Worm (Caenorhabditis elegans): Measurements from ENCODE around the gene drl-1.

drl-1 gene

DNA sequence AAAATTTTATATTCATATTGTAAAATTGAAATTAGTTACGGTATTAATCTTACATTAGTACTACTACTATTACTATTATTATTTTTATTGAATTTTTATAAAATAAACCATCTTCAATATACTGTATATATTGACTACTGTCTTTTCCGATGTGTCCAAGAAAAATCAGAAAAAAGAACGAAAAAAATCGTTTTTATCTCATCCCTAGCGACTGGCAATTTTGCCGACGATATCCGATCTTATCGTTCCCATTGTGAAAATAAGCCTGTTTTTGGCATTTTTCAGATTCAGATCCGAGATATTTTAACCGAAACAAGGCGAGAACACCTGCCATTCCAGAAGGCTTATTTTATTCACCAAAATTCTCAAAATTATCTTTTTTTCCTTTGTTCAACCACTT lies 5.7 kb downstream of the drl-1 start, which contains the start of gene F18F11.4:
F18F11.4 (plus strand) TSS at position 301 of the 400 bp plus-strand sequence.
- TF ChIP-seq hmg-20 (GFP tag; IDR thresholded peaks at IDR 0.05) (no peak), C06A6.2 (GFP tag; conservative IDR thresholded peaks at IDR 0.05) (no peak), ama-1 (optimal IDR thresholded peaks at IDR 0.05) (no peak), ama-1 (GFP tag; optimal IDR thresholded peaks at IDR 0.05) (no peak), madf-3 (GFP tag; IDR thresholded peaks at IDR 0.05) (no peak), nhr-90 (tag; optimal IDR thresholded peaks at IDR 0.05) (no peak), repo-1 (tag; optimal IDR thresholded peaks at IDR 0.05) (no peak), ccch-3 (GFP tag; optimal IDR thresholded peaks at IDR 0.05) (no peak), cebp-1 (GFP tag; IDR thresholded peaks at IDR 0.05) (no peak), cebp-1 (tag; optimal IDR thresholded peaks at IDR 0.05) (no peak), snpc-4 (GFP tag; optimal IDR thresholded peaks at IDR 0.05) (no peak), snpc-4 (tag; optimal IDR thresholded peaks at IDR 0.05) (no peak), hlh-12 (tag; optimal IDR thresholded peaks at IDR 0.05) (no peak), tlf-1 (GFP tag; optimal IDR thresholded peaks at IDR 0.05) (no peak), xnd-1 (tag; optimal IDR thresholded peaks at IDR 0.05) (no peak), ZK185.1 (tag; optimal IDR thresholded peaks at IDR 0.05; ENCODE audit: poor library complexity, severe bottlenecking) (no peak), attf-6 (GFP tag; IDR thresholded peaks at IDR 0.05) (no peak), mel-28 (tag; optimal IDR thresholded peaks at IDR 0.05; ENCODE audit: borderline replicate concordance) (no peak), him-1 (tag; optimal IDR thresholded peaks at IDR 0.05) (no peak), ztf-3 (GFP tag; optimal IDR thresholded peaks at IDR 0.05) (no peak), lsy-27 (tag; optimal IDR thresholded peaks at IDR 0.05; ENCODE audit: borderline replicate concordance, insufficient read depth) (no peak), let-607 (tag; optimal IDR thresholded peaks at IDR 0.05) (no peak)

DNA sequence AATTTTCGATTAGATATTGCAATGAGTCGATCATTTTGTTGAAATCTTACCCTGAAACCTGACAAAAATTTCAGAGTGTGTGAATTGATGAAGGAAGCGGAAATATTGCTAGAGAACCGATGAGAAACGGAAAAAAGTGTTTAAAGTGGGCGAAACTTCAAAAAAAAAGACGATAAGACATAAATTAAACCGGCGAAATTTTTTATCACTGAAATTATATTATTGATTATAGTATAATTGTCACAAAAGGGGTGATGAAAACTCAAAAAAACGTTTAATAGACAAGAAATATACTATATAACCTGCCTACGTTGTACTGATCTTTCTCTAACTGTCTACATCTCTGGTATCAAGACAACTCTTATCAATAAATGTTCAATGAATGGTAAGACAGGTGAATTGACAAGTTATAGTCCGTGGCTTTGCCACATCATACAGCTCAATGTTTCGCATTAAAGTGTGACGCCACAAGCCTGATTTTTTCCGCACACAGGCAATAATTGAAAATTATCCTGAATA lies 12.3 kb downstream of the drl-1 start, which contains the start of gene pxmp-4:
pxmp-4 (minus strand) TSS at position 51 of the 519 bp plus-strand sequence.
- TF ChIP-seq unc-130 (GFP tag; optimal IDR thresholded peaks at IDR 0.05) (no peak), xnd-1 (tag; optimal IDR thresholded peaks at IDR 0.05) (no peak), ceh-79 (tag; optimal IDR thresholded peaks at IDR 0.05) (no peak), lin-35 (GFP tag; optimal IDR thresholded peaks at IDR 0.05) (no peak), mcd-1 (GFP tag; IDR thresholded peaks at IDR 0.05) (no peak), bed-2 (GFP tag; IDR thresholded peaks at IDR 0.05) (no peak), fkh-3 (tag; optimal IDR thresholded peaks at IDR 0.05) (no peak), efl-1 (GFP tag; optimal IDR thresholded peaks at IDR 0.05) (no peak), Y53G8AR.9 (GFP tag; conservative IDR thresholded peaks at IDR 0.05) (no peak), ztf-6 (GFP tag; IDR thresholded peaks at IDR 0.05) (no peak), let-607 (tag; optimal IDR thresholded peaks at IDR 0.05) (peak; percentile 66 to 75), nhr-80 (tag; optimal IDR thresholded peaks at IDR 0.05) (peak; percentile 72), snpc-3.4 (tag; optimal IDR thresholded peaks at IDR 0.05) (no peak), lsy-27 (tag; optimal IDR thresholded peaks at IDR 0.05; ENCODE audit: borderline replicate concordance, insufficient read depth) (no peak), madf-6 (GFP tag; IDR thresholded peaks at IDR 0.05) (no peak)

DNA sequence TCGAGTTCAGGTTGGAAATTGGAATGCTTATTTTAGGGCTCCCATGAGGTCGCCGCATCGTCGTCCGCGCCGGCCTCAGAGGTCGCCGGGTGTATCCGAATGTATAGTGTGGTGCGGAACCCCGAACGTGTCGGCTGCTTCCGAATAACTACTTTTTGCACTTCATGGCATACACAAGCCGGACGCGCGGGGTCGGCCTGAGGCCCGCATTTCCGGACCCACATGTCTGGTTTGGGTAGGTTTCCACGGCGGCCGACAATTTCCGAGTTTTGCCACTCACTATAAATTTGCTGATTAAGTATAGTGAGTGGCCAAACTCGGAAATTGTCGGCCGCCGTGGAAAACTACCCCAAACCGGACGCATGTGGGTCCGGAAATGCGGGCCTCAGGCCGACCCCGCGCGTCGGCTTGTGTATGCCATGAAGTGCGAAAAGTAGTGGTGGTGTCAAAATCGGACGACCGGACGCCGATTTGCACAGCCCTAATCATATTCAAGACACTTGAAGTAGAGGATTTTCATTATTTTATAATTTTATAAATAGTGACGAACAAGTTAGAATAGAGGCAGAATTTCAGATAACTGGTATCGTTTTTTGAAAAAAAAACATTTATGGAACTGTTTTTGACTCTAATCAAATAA lies 13.5 kb downstream of the drl-1 start:
- TF ChIP-seq hmg-20 (GFP tag; IDR thresholded peaks at IDR 0.05), result no peak
- TF ChIP-seq snpc-1.1 (tag; optimal IDR thresholded peaks at IDR 0.05; ENCODE audit: insufficient read depth), result peak; percentile 70
- TF ChIP-seq snpc-4 (GFP tag; optimal IDR thresholded peaks at IDR 0.05), result no peak
- peak in 2 of 4 experiments; percentile 91 to 94 for TF ChIP-seq snpc-4 (tag; optimal IDR thresholded peaks at IDR 0.05)
- TF ChIP-seq hmg-1.2 (GFP tag; IDR thresholded peaks at IDR 0.05), result 0 out of 2 replicates have a peak, but pooled peaks have one; percentile 21

Data from whole organism, young adult.